Worm (Caenorhabditis elegans): Measurements from ENCODE around the gene K03H1.12.

Gene K03H1.12

DNA sequence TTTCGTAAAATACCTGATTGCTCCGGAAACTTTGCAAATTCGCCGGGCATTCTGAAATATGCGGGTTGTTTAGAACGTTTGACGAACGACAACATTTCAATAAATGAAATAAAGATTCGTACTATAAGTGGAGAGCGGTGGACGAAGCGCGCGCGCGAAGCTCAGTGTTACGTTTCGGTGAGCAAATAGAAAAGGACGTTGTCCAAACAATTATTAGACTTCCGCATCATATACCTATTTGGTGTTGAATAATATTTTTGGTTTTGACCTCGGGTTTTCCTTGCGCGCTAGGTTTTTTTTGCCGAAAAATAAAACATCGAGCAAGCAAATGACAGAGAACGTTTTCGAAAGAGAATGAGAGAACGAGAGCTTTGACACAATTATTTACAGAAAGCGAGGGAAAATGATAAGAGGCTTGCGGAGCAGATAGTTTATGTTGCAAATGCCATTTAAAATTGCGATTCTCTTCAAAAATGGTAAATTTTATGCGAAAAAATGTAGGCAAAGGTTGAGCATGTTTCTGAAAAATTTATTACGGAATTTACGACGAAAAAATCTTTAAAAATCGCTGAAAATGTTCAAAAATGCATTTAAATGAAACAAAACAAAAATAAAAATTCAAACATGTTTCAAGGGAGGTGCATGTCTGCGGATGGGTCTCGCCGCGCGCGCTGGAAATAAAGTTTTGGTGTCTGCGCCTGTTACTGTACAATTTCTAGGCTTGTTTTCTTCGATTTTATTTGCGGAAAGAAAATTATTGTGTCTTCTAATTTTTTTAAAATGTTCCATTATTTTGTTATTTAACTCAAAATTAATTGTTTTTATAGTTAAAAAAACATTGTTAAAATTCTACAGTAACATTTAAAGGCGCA, 30.6 kb upstream of the K03H1.12 start, which contains the start of the genes cyld-1 and F40F12.9:
cyld-1 (minus strand) TSS at position 51 of the 872 bp plus-strand sequence.
F40F12.9 (plus strand) TSS at position 721 of the 872 bp plus-strand sequence.
- TF ChIP-seq elt-2 (tag; optimal IDR thresholded peaks at IDR 0.05) (no peak), fkh-4 (tag; optimal IDR thresholded peaks at IDR 0.05; ENCODE audit: borderline replicate concordance) (no peak), grh-1 (GFP tag; IDR thresholded peaks at IDR 0.05) (no peak), lin-35 (GFP tag; optimal IDR thresholded peaks at IDR 0.05) (peak in 1 of 2 experiments; percentile 20), lin-14 (GFP tag; optimal IDR thresholded peaks at IDR 0.05) (peak; percentile 28), nhr-90 (tag; optimal IDR thresholded peaks at IDR 0.05; ENCODE audit: poor library complexity) (no peak)

DNA sequence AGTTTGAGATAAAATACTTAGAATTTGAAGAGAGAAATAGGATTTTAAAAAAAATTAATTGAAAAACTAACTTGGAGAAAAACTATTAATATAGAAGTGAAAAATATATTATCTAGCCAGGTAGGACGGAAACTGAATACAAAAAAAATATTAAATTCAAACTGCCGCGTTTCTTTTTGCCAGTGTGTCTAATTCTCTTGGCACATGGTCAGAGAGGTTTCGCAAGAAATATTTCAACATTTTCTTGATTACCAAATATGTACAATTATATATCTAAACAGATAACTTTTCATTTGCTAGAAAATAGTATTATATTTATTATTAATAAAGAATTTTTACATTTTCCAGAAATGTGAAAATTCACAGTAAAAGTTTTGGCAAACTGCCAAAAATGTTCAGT, 28.9 kb upstream of the K03H1.12 start:
- TF ChIP-seq dpl-1 (GFP tag; optimal IDR thresholded peaks at IDR 0.05) = peak; percentile 49 to 69 (median 64)
- peak; percentile 77 for TF ChIP-seq skn-1 (tag; optimal IDR thresholded peaks at IDR 0.05)
- peak in 1 of 3 experiments; percentile 3 for TF ChIP-seq ceh-82 (tag; optimal IDR thresholded peaks at IDR 0.05)
- no peak for TF ChIP-seq pag-3 (tag; optimal IDR thresholded peaks at IDR 0.05; ENCODE audit: borderline replicate concordance, insufficient read depth)
- TF ChIP-seq efl-1 (optimal IDR thresholded peaks at IDR 0.05) = peak in 1 of 2 experiments; percentile 42
- peak; percentile 68 to 96 for TF ChIP-seq efl-1 (GFP tag; optimal IDR thresholded peaks at IDR 0.05 in 1 of 2)
- peak; percentile 43 to 76 for TF ChIP-seq lin-35 (GFP tag; optimal IDR thresholded peaks at IDR 0.05)
- TF ChIP-seq dsc-1 (tag; optimal IDR thresholded peaks at IDR 0.05) = no peak

DNA sequence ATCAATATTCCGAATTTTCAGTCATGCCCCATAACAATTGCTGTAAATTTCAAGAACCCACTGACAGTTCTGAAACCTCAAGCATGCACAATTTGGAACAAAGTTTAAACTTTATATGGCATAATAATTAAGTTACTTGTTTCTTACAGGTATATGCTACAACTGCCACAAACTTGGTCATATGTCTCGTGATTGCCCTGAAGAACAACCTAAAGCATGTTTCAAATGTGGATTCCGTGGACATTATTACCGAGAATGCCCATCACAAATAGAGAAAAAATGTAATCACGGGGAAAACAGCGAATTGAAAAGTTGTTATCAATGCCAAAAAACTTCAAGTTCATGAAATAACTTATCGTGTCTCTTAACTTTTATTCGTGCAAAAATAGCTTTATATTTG, 28.4 kb upstream of the K03H1.12 start:
- TF ChIP-seq blmp-1 (tag; optimal IDR thresholded peaks at IDR 0.05) = peak; percentile 16
- no peak for TF ChIP-seq grh-1 (GFP tag; IDR thresholded peaks at IDR 0.05)
- no peak for TF ChIP-seq fos-1 (tag; optimal IDR thresholded peaks at IDR 0.05)
- no peak for TF ChIP-seq nhr-12 (tag; optimal IDR thresholded peaks at IDR 0.05)
- TF ChIP-seq unc-130 (tag; optimal IDR thresholded peaks at IDR 0.05) = peak; percentile 11
- no peak for TF ChIP-seq jun-1 (tag; optimal IDR thresholded peaks at IDR 0.05)
- TF ChIP-seq aly-2 (tag; optimal IDR thresholded peaks at IDR 0.05) = no peak
- TF ChIP-seq C04F5.9 (tag; optimal IDR thresholded peaks at IDR 0.05) = no peak
- no peak for TF ChIP-seq zip-4 (GFP tag; optimal IDR thresholded peaks at IDR 0.05)
- TF ChIP-seq ceh-90 (tag; optimal IDR thresholded peaks at IDR 0.05) = no peak
- no peak for TF ChIP-seq mdl-1 (tag; optimal IDR thresholded peaks at IDR 0.05)
- TF ChIP-seq swsn-7 (tag; optimal IDR thresholded peaks at IDR 0.05) = no peak
- TF ChIP-seq Y116A8C.19 (tag; optimal IDR thresholded peaks at IDR 0.05; ENCODE audit: borderline replicate concordance) = no peak
- TF ChIP-seq pqm-1 (tag; optimal IDR thresholded peaks at IDR 0.05) = no peak
- no peak for TF ChIP-seq hlh-4 (tag; optimal IDR thresholded peaks at IDR 0.05)
- no peak for TF ChIP-seq efl-3 (GFP tag; optimal IDR thresholded peaks at IDR 0.05)
- peak; percentile 22 for TF ChIP-seq elt-2 (tag; optimal IDR thresholded peaks at IDR 0.05)
- TF ChIP-seq dpl-1 (GFP tag; optimal IDR thresholded peaks at IDR 0.05) = no peak
- no peak for TF ChIP-seq nhr-71 (tag; optimal IDR thresholded peaks at IDR 0.05)
- no peak for TF ChIP-seq nhr-84 (tag; optimal IDR thresholded peaks at IDR 0.05)
- TF ChIP-seq mef-2 (tag; optimal IDR thresholded peaks at IDR 0.05) = no peak
- TF ChIP-seq hpl-2 (GFP tag; optimal IDR thresholded peaks at IDR 0.05) = no peak
- no peak for TF ChIP-seq efl-1 (optimal IDR thresholded peaks at IDR 0.05)
- peak in 1 of 2 experiments; percentile 44 for TF ChIP-seq efl-1 (GFP tag; optimal IDR thresholded peaks at IDR 0.05 in 1 of 2)
- TF ChIP-seq nhr-20 (tag; optimal IDR thresholded peaks at IDR 0.05) = no peak
- no peak for TF ChIP-seq nhr-28 (tag; optimal IDR thresholded peaks at IDR 0.05)
- TF ChIP-seq tlp-1 (tag; optimal IDR thresholded peaks at IDR 0.05) = no peak
- TF ChIP-seq lin-15B (tag; optimal IDR thresholded peaks at IDR 0.05) = no peak
- no peak for TF ChIP-seq mep-1 (tag; optimal IDR thresholded peaks at IDR 0.05)
- TF ChIP-seq pag-3 (tag; optimal IDR thresholded peaks at IDR 0.05; ENCODE audit: borderline replicate concordance, insufficient read depth) = no peak
- no peak for TF ChIP-seq sptf-1 (tag; optimal IDR thresholded peaks at IDR 0.05)
- TF ChIP-seq unc-30 (tag; optimal IDR thresholded peaks at IDR 0.05) = no peak
- no peak for TF ChIP-seq ces-1 (GFP tag; optimal IDR thresholded peaks at IDR 0.05)
- no peak for TF ChIP-seq lsy-2 (tag; optimal IDR thresholded peaks at IDR 0.05)
- TF ChIP-seq fkh-8 (tag; optimal IDR thresholded peaks at IDR 0.05) = no peak
- TF ChIP-seq snu-23 (GFP tag; optimal IDR thresholded peaks at IDR 0.05) = no peak
- TF ChIP-seq nhr-47 (tag; optimal IDR thresholded peaks at IDR 0.05) = no peak
- TF ChIP-seq elt-3 (tag; optimal IDR thresholded peaks at IDR 0.05) = peak in 1 of 6 experiments; percentile 25
- TF ChIP-seq unc-98 (GFP tag; IDR thresholded peaks at IDR 0.05) = no peak

Data from whole organism, L1 larva.